Fruit fly (Drosophila melanogaster) whole organism, adult: ENCODE measurements around the gene CG32099.
A peak's percentile ranks its signal among the peaks of the same experiment; 100 is the strongest.

ENCODE experiments used
- CG11617 ChIP-seq: fragments of 200-800 bp; sonication (Bioruptor generic); optimal IDR thresholded peaks from 2 replicates; lab custom pipeline; 2017; ENCODE audit warnings: mild to moderate bottlenecking, missing biosample characterization, missing genetic modification reagents, missing genetic modification characterization
- CG12768 ChIP-seq: fragments of 200-800 bp; sonication (Bioruptor generic); optimal IDR thresholded peaks from 2 replicates; lab custom pipeline; 2017; ENCODE audit warnings: missing biosample characterization, missing genetic modification characterization, mild to moderate bottlenecking, moderate library complexity, missing genetic modification reagents
- CG14711 ChIP-seq: fragments of 200-800 bp; sonication (Bioruptor generic); optimal IDR thresholded peaks from 2 replicates; lab custom pipeline; 2018; ENCODE audit warnings: missing biosample characterization, mild to moderate bottlenecking, missing genetic modification characterization, moderate library complexity
- CG1620 ChIP-seq: fragments of 200-800 bp; sonication (Bioruptor generic); optimal IDR thresholded peaks from 2 replicates; lab custom pipeline; 2016; ENCODE audit warnings: missing biosample characterization, missing genetic modification characterization
- CG33017 ChIP-seq: fragments of 200-800 bp; sonication (Bioruptor generic); optimal IDR thresholded peaks from 2 replicates; lab custom pipeline; 2018; ENCODE audit warnings: missing biosample characterization, mild to moderate bottlenecking, missing genetic modification characterization, moderate library complexity
- CG5204 ChIP-seq: fragments of 200-800 bp; sonication (Bioruptor generic); optimal IDR thresholded peaks from 2 replicates; lab custom pipeline; 2016; ENCODE audit warnings: missing biosample characterization, missing genetic modification characterization
- CG7045 ChIP-seq: fragments of 200-800 bp; sonication (Bioruptor generic); optimal IDR thresholded peaks from 2 replicates; lab custom pipeline; 2017; ENCODE audit warnings: missing biosample characterization, mild to moderate bottlenecking, missing genetic modification characterization
- CG7101 ChIP-seq: fragments of 200-800 bp; sonication (Bioruptor generic); optimal IDR thresholded peaks from 2 replicates; lab custom pipeline; 2018; ENCODE audit warnings: missing biosample characterization, mild to moderate bottlenecking, missing genetic modification characterization, moderate library complexity
- Clk ChIP-seq: fragments of 200-800 bp; sonication (Bioruptor generic); optimal IDR thresholded peaks from 2 replicates; lab custom pipeline; 2017; ENCODE audit warnings: missing biosample characterization, missing genetic modification characterization
- Crg-1 ChIP-seq: fragments of 200-800 bp; sonication (Bioruptor generic); optimal IDR thresholded peaks from 2 replicates; lab custom pipeline; 2016; ENCODE audit warnings: missing biosample characterization, missing genetic modification characterization
- Hr96 ChIP-seq: fragments of 200-800 bp; sonication (Bioruptor generic); optimal IDR thresholded peaks from 2 replicates; lab custom pipeline; 2016; ENCODE audit warnings: missing biosample characterization, missing genetic modification characterization
- Mnt ChIP-seq: fragments of 200-800 bp; sonication (Bioruptor generic); optimal IDR thresholded peaks from 2 replicates; lab custom pipeline; 2016; ENCODE audit warnings: missing biosample characterization, mild to moderate bottlenecking, missing genetic modification characterization
- bab1 ChIP-seq: fragments of 200-800 bp; sonication (Bioruptor generic); optimal IDR thresholded peaks from 3 replicates; lab custom pipeline; 2019; ENCODE audit warnings: missing biosample characterization, mild to moderate bottlenecking, missing genetic modification characterization, moderate library complexity
- cic ChIP-seq: fragments of 200-800 bp; sonication (Bioruptor generic); optimal IDR thresholded peaks from 2 replicates; lab custom pipeline; 2017; ENCODE audit warnings: missing biosample characterization, mild to moderate bottlenecking, missing genetic modification characterization, moderate library complexity
- cnc ChIP-seq, 2 experiments: fragments of >200 bp; optimal IDR thresholded peaks; 2 replicates each; lab custom pipeline; 2017
- kay ChIP-seq: fragments of 200-800 bp; sonication (Bioruptor generic); peaks from one replicate; lab custom pipeline; 2016; ENCODE audit warnings: missing biosample characterization, missing genetic modification characterization, borderline replicate concordance
- ovo ChIP-seq: fragments of 200-800 bp; sonication (Bioruptor generic); optimal IDR thresholded peaks from 2 replicates; lab custom pipeline; 2016; ENCODE audit warnings: missing biosample characterization, missing genetic modification characterization
- pad ChIP-seq: fragments of 200-800 bp; sonication (Bioruptor generic); optimal IDR thresholded peaks from 3 replicates; lab custom pipeline; 2017; ENCODE audit warnings: missing biosample characterization, missing genetic modification characterization, mild to moderate bottlenecking, moderate library complexity, missing genetic modification reagents
- tj ChIP-seq: fragments of 200-800 bp; sonication (Bioruptor generic); optimal IDR thresholded peaks from 3 replicates; lab custom pipeline; 2017; ENCODE audit warnings: missing biosample characterization, mild to moderate bottlenecking, missing genetic modification characterization, moderate library complexity
- toe ChIP-seq: fragments of 200-800 bp; sonication (Bioruptor generic); optimal IDR thresholded peaks from 2 replicates; lab custom pipeline; 2016; ENCODE audit warnings: missing biosample characterization, missing genetic modification characterization

Gene CG32099

DNA sequence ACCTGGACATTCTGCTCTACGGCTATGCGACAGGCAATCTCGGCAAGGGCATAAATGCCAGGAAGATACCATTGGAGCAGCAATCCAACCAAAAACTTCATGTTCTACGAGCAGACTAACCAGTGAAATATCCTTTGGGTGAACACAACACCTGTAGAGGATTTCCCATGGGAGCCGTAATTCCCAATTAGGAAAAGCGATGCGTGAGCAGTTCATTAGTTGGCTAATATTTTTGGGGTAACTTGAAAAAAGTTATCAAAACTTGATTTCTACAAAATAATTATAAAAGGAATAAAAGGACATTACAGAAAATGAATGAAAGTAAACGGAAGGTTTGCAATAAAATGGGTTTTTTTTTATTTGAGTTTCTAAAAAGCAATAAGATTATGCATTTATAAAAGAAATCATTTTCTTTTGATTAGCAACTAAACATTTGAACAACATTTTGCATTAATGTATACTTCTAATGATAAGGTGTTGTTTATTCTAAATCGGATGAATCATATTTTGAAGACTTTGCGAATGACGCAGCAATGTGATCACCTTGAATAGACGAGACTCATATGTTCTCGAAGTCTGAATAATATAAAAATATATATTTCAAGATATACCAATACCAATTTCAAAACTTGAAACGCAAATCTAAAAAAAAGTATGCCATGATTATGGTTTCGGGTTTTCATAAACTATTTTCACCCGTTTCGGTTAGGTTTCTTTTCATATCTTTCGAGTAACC lies 21.6 kb upstream of the CG32099 start, which contains the start of the genes Ir68b and CG34241:
Ir68b (minus strand) TSS at position 101 of the 736 bp plus-strand sequence.
CG34241 (plus strand) TSS at position 686 of the 736 bp plus-strand sequence.
- TF ChIP-seq cnc (optimal IDR thresholded peaks at IDR 0.05; lab: Kevin White, UChicago) (no peak), CG11617 (no peak), pad (GFP tag; lab: Kevin White, UChicago) (no peak), CG33017 (tag; lab: Kevin White, UChicago) (no peak), CG7101 (tag; lab: Kevin White, UChicago) (no peak), ovo (GFP tag; lab: Kevin White, UChicago) (no peak), toe (GFP tag; lab: Kevin White, UChicago) (no peak), tj (GFP tag; lab: Kevin White, UChicago) (no peak), cic (GFP tag; lab: Kevin White, UChicago) (no peak)

DNA sequence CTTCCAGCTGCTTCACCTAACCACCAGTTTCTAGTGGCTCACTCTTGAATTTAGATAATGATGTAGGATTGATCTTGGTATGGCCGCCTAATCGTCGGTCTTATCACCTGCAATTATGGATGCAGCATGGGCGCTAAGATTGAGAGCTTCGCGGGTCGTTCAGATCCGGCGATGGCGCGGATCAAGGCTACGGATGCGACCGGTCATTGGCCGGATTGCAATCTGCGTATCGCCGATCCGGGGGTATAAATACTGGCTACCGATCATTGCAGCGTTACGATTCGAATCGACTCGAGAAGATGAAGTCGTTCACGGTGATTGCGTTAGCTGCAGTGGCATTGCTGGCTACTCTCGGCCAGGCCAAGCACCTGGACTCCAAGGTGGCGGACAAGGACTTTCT lies 20.0 kb upstream of the CG32099 start, which contains the start of gene Lsp2:
Lsp2 (plus strand) TSS at position 283 of the 400 bp plus-strand sequence.
- TF ChIP-seq kay (no peak), CG7045 (no peak), tj (GFP tag; lab: Kevin White, UChicago) (no peak), CG33017 (tag; lab: Kevin White, UChicago) (no peak), CG11617 (no peak), toe (GFP tag; lab: Kevin White, UChicago) (no peak), CG7101 (tag; lab: Kevin White, UChicago) (no peak), CG12768 (GFP tag; lab: Kevin White, UChicago) (no peak), cic (GFP tag; lab: Kevin White, UChicago) (no peak), Crg-1 (GFP tag; lab: Kevin White, UChicago) (no peak), bab1 (no peak), Mnt (GFP tag; lab: Kevin White, UChicago) (no peak), CG1620 (no peak), ovo (GFP tag; lab: Kevin White, UChicago) (no peak), cnc (optimal IDR thresholded peaks at IDR 0.05; lab: Kevin White, UChicago) (no peak), CG5204 (no peak), CG14711 (tag; lab: Kevin White, UChicago) (no peak), Hr96 (GFP tag; lab: Kevin White, UChicago) (no peak), Clk (GFP tag; lab: Kevin White, UChicago) (no peak), pad (GFP tag; lab: Kevin White, UChicago) (no peak)

DNA sequence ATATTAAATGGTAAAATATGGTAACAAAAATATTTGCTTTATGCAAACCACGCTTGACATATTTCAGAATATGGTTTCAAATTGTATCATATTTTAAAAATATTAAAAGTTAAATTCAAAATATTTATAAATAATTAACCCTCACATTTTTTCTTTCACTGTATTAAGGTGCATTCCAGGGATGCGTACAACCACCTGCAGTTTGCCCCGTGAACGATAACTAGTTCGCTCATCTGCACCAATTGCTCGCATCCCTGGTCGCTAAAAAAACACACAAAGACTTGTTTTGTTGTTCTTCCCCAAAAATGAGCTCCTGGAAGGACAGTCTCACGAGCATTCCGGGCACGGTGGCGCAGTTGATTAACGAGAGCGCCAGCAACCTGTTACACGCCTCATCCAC lies 17.2 kb upstream of the CG32099 start, which contains the start of gene DEF8:
DEF8 (plus strand) TSS at position 229 of the 400 bp plus-strand sequence.
- TF ChIP-seq pad (GFP tag; lab: Kevin White, UChicago), result peak; percentile 48
- TF ChIP-seq cnc (optimal IDR thresholded peaks at IDR 0.05; lab: Kevin White, UChicago), result no peak
- TF ChIP-seq Crg-1 (GFP tag; lab: Kevin White, UChicago), result peak; percentile 36
- TF ChIP-seq CG33017 (tag; lab: Kevin White, UChicago), result peak; percentile 63
- TF ChIP-seq tj (GFP tag; lab: Kevin White, UChicago), result peak; percentile 49
- TF ChIP-seq kay, result no peak
- TF ChIP-seq ovo (GFP tag; lab: Kevin White, UChicago), result peak; percentile 47
- TF ChIP-seq CG12768 (GFP tag; lab: Kevin White, UChicago), result peak; percentile 60
- TF ChIP-seq Clk (GFP tag; lab: Kevin White, UChicago), result peak; percentile 46
- TF ChIP-seq CG14711 (tag; lab: Kevin White, UChicago), result peak; percentile 85
- TF ChIP-seq CG11617, result peak; percentile 84
- TF ChIP-seq bab1, result peak; percentile 80
- TF ChIP-seq Hr96 (GFP tag; lab: Kevin White, UChicago), result peak; percentile 55
- TF ChIP-seq CG1620, result peak; percentile 71
- peak; percentile 71 for TF ChIP-seq toe (GFP tag; lab: Kevin White, UChicago)
- peak; percentile 77 for TF ChIP-seq CG7101 (tag; lab: Kevin White, UChicago)
- TF ChIP-seq Mnt (GFP tag; lab: Kevin White, UChicago), result peak; percentile 60
- no peak for TF ChIP-seq cic (GFP tag; lab: Kevin White, UChicago)
- no peak for TF ChIP-seq CG5204
- peak; percentile 69 for TF ChIP-seq CG7045

- TF ChIP-seq CG7101 (tag; lab: Kevin White, UChicago) (peak; percentile 83), CG12768 (GFP tag; lab: Kevin White, UChicago) (peak; percentile 67), CG33017 (tag; lab: Kevin White, UChicago) (peak; percentile 55), tj (GFP tag; lab: Kevin White, UChicago) (peak; percentile 46), toe (GFP tag; lab: Kevin White, UChicago) (peak; percentile 50), ovo (GFP tag; lab: Kevin White, UChicago) (no peak), CG1620 (peak; percentile 51), kay (no peak), bab1 (peak; percentile 93), CG11617 (peak; percentile 68), Hr96 (GFP tag; lab: Kevin White, UChicago) (peak; percentile 24), CG14711 (tag; lab: Kevin White, UChicago) (peak; percentile 84), cnc (optimal IDR thresholded peaks at IDR 0.05; lab: Kevin White, UChicago) (no peak), pad (GFP tag; lab: Kevin White, UChicago) (peak; percentile 4), Mnt (GFP tag; lab: Kevin White, UChicago) (peak; percentile 75), Crg-1 (GFP tag; lab: Kevin White, UChicago) (no peak), cic (GFP tag; lab: Kevin White, UChicago) (no peak), Clk (GFP tag; lab: Kevin White, UChicago) (peak; percentile 1), CG5204 (no peak), CG7045 (peak; percentile 74)
Measured at dm6 chr3L:12136630-12137029, 12.4 kb upstream of the CG32099 start, which contains the start of the genes CG5645 and Atg12. TSS of gene CG5645 (minus strand) at chr3L:12136706. TSS of gene Atg12 (plus strand) at chr3L:12136967.
